Fruit fly (Drosophila melanogaster) whole organism, embryonic: ENCODE data around the gene D12.
A peak's percentile ranks its signal among the peaks of the same experiment; 100 is the strongest.

ENCODE experiments used
- Ada2b ChIP-seq: fragments of 200-800 bp; sonication (Bioruptor generic); IDR thresholded peaks from 2 replicates; pipeline ENCODE4 v1.3.6; 2022; ENCODE audit warnings: missing biosample characterization, missing genetic modification characterization
- Asciz ChIP-seq: fragments of 200-800 bp; sonication (Bioruptor generic); optimal IDR thresholded peaks from 2 replicates; lab custom pipeline; 2017; ENCODE audit warnings: missing biosample characterization, mild to moderate bottlenecking, missing genetic modification characterization, missing genetic modification reagents
- CG10565 ChIP-seq: fragments of 200-800 bp; sonication (Bioruptor generic); optimal IDR thresholded peaks from 3 replicates; lab custom pipeline; 2016; ENCODE audit warnings: missing biosample characterization, mild to moderate bottlenecking, missing genetic modification characterization
- CG13287 ChIP-seq: fragments of 200-800 bp; sonication (Bioruptor generic); IDR thresholded peaks from 2 replicates; pipeline ENCODE4 v1.3.6; 2022; ENCODE audit warnings: missing biosample characterization, missing genetic modification characterization; ENCODE audit not compliant: partially characterized antibody
- CG15479 ChIP-seq: fragments of 200-800 bp; sonication (Bioruptor generic); optimal IDR thresholded peaks from 3 replicates; lab custom pipeline; 2019; ENCODE audit warnings: missing biosample characterization, mild to moderate bottlenecking, missing genetic modification characterization, moderate library complexity
- CG1603 ChIP-seq: fragments of 200-800 bp; sonication (Bioruptor generic); optimal IDR thresholded peaks from 2 replicates; lab custom pipeline; 2019; ENCODE audit warnings: missing biosample characterization, mild to moderate bottlenecking, missing genetic modification characterization, moderate library complexity
- CG16813 ChIP-seq: fragments of 200-800 bp; sonication (Bioruptor generic); IDR thresholded peaks from 3 replicates; pipeline ENCODE4 v1.3.6; 2022; ENCODE audit warnings: missing biosample characterization, missing genetic modification characterization; ENCODE audit not compliant: partially characterized antibody
- CG17359 ChIP-seq: fragments of 200-800 bp; sonication (Bioruptor generic); optimal IDR thresholded peaks from 3 replicates; lab custom pipeline; 2018; ENCODE audit warnings: missing biosample characterization, mild to moderate bottlenecking, missing genetic modification characterization, moderate library complexity
- CG2129 ChIP-seq: fragments of 200-800 bp; sonication (Bioruptor generic); IDR thresholded peaks from 2 replicates; pipeline ENCODE4 v1.3.6; 2022; ENCODE audit warnings: missing biosample characterization, missing genetic modification characterization; ENCODE audit not compliant: partially characterized antibody
- CG31365 ChIP-seq: fragments of 200-800 bp; sonication (Bioruptor generic); optimal IDR thresholded peaks from 2 replicates; lab custom pipeline; 2018; ENCODE audit warnings: missing biosample characterization, mild to moderate bottlenecking, missing genetic modification characterization
- CG3838 ChIP-seq: fragments of 200-800 bp; sonication (Bioruptor generic); optimal IDR thresholded peaks from 3 replicates; lab custom pipeline; 2016; ENCODE audit warnings: missing biosample characterization, missing genetic modification characterization
- CG42726 ChIP-seq: fragments of 200-800 bp; sonication (Bioruptor generic); IDR thresholded peaks from 2 replicates; pipeline ENCODE4 v1.3.6; 2022; ENCODE audit warnings: missing biosample characterization, missing genetic modification characterization; ENCODE audit not compliant: partially characterized antibody
- CG4360 ChIP-seq: fragments of 200-800 bp; sonication (Bioruptor generic); IDR thresholded peaks from 2 replicates; pipeline ENCODE4 v1.3.6; 2022; ENCODE audit warnings: missing biosample characterization, missing genetic modification characterization
- CG6791 ChIP-seq: fragments of 200-800 bp; sonication (Bioruptor generic); IDR thresholded peaks from 3 replicates; pipeline ENCODE4 v1.3.6; 2022; ENCODE audit warnings: missing biosample characterization, missing genetic modification characterization; ENCODE audit not compliant: partially characterized antibody
- CG7372 ChIP-seq: fragments of 200-800 bp; sonication (Bioruptor generic); IDR thresholded peaks from 2 replicates; pipeline ENCODE4 v1.3.6; 2022; ENCODE audit warnings: missing biosample characterization, missing genetic modification characterization
- CG8290 ChIP-seq, 3 experiments: fragments of 200-800 bp; sonication (Bioruptor generic); optimal IDR thresholded peaks; 2 replicates each; lab custom pipeline; 2016 to 2019; ENCODE audit warnings: missing biosample characterization in 3 of 3, missing genetic modification characterization in 3 of 3, mild to moderate bottlenecking in 2 of 3, moderate library complexity in 1 of 3
- CG8924 ChIP-seq: fragments of 200-800 bp; optimal IDR thresholded peaks from 3 replicates; lab custom pipeline; 2019; ENCODE audit warnings: missing biosample characterization, mild to moderate bottlenecking, missing genetic modification characterization, moderate library complexity
- CTCF ChIP-seq: fragments of 200-800 bp; sonication (Bioruptor generic); optimal IDR thresholded peaks from 2 replicates; lab custom pipeline; 2017; ENCODE audit warnings: missing biosample characterization, mild to moderate bottlenecking, missing genetic modification characterization, moderate library complexity
- Dll ChIP-seq: fragments of 200-800 bp; sonication (Bioruptor generic); IDR thresholded peaks from 4 replicates; pipeline ENCODE4 v1.3.6; 2022; ENCODE audit warnings: missing biosample characterization, missing genetic modification characterization; ENCODE audit not compliant: partially characterized antibody
- Elba2 ChIP-seq: fragments of 200-800 bp; sonication (Bioruptor generic); optimal IDR thresholded peaks from 3 replicates; lab custom pipeline; 2016; ENCODE audit warnings: missing biosample characterization, missing genetic modification characterization
- HLH4C ChIP-seq: fragments of 200-800 bp; sonication (Bioruptor generic); IDR thresholded peaks from 3 replicates; pipeline ENCODE4 v1.3.6; 2022; ENCODE audit warnings: missing biosample characterization, missing genetic modification characterization; ENCODE audit not compliant: partially characterized antibody
- HmgD ChIP-seq: fragments of 200-800 bp; sonication (Bioruptor generic); optimal IDR thresholded peaks from 3 replicates; lab custom pipeline; 2016; ENCODE audit warnings: missing biosample characterization, missing genetic modification characterization
- Hr78 ChIP-seq, 2 experiments: fragments of 200-800 bp in 1 of 2; fragments of >200 bp in 1 of 2; sonication (Bioruptor generic) in 1 of 2; optimal IDR thresholded peaks; 2 replicates each; lab custom pipeline; 2017 to 2019; ENCODE audit warnings: missing biosample characterization in 2 of 2, missing genetic modification characterization in 2 of 2, mild to moderate bottlenecking in 1 of 2, moderate library complexity in 1 of 2
- Med ChIP-seq: fragments of 200-800 bp; sonication (Bioruptor generic); peaks from one replicate; lab custom pipeline; 2016; ENCODE audit warnings: missing biosample characterization, missing genetic modification characterization, mild to moderate bottlenecking, inconsistent platforms, moderate library complexity
- Opbp ChIP-seq: fragments of 200-800 bp; sonication (Bioruptor generic); IDR thresholded peaks from 3 replicates; pipeline ENCODE4 v1.3.6; 2022; ENCODE audit warnings: missing biosample characterization, missing genetic modification characterization; ENCODE audit not compliant: partially characterized antibody
- Scr ChIP-seq: fragments of 200-800 bp; sonication (Bioruptor generic); IDR thresholded peaks from 2 replicates; pipeline ENCODE4 v1.3.6; 2022; ENCODE audit warnings: missing biosample characterization, missing genetic modification characterization; ENCODE audit not compliant: partially characterized antibody
- Xrp1 ChIP-seq: fragments of 200-800 bp; sonication (Bioruptor generic); IDR thresholded peaks from 2 replicates; pipeline ENCODE4 v1.3.6; 2022; ENCODE audit warnings: missing biosample characterization, missing genetic modification characterization
- amos ChIP-seq: fragments of 200-800 bp; sonication (Bioruptor generic); IDR thresholded peaks from 2 replicates; pipeline ENCODE4 v1.3.6; 2022; ENCODE audit warnings: missing biosample characterization, missing genetic modification characterization; ENCODE audit not compliant: partially characterized antibody
- aop ChIP-seq: fragments of 200-800 bp; sonication (Bioruptor generic); IDR thresholded peaks from 2 replicates; pipeline ENCODE4 v1.3.6; 2022; ENCODE audit warnings: missing biosample characterization, missing genetic modification characterization
- ap ChIP-seq: fragments of 200-800 bp; sonication (Bioruptor generic); IDR thresholded peaks from 2 replicates; pipeline ENCODE4 v1.3.6; 2022; ENCODE audit warnings: missing biosample characterization, missing genetic modification characterization
- ato ChIP-seq: fragments of 200-800 bp; sonication (Bioruptor generic); IDR thresholded peaks from 2 replicates; pipeline ENCODE4 v1.3.6; 2022; ENCODE audit warnings: missing biosample characterization, missing genetic modification characterization; ENCODE audit not compliant: partially characterized antibody
- bbx ChIP-seq: fragments of 200-800 bp; sonication (Bioruptor generic); IDR thresholded peaks from 2 replicates; pipeline ENCODE4 v1.3.6; 2022; ENCODE audit warnings: missing biosample characterization, missing genetic modification characterization; ENCODE audit not compliant: partially characterized antibody
- croc ChIP-seq: fragments of 200-800 bp; sonication (Bioruptor generic); conservative IDR thresholded peaks from 3 replicates; pipeline ENCODE4 v1.3.6; 2022; ENCODE audit warnings: missing biosample characterization, missing genetic modification characterization
- dpn ChIP-seq, 2 experiments: fragments of 200-800 bp; sonication (Bioruptor generic); optimal IDR thresholded peaks; 3 replicates each; lab custom pipeline; 2016; ENCODE audit warnings: missing biosample characterization in 2 of 2, missing genetic modification characterization in 2 of 2
- exex ChIP-seq: fragments of 200-800 bp; sonication (Bioruptor generic); optimal IDR thresholded peaks from 4 replicates; lab custom pipeline; 2018; ENCODE audit warnings: missing biosample characterization, mild to moderate bottlenecking, missing genetic modification characterization, moderate library complexity
- fd96Cb ChIP-seq: fragments of 200-800 bp; sonication (Bioruptor generic); optimal IDR thresholded peaks from 2 replicates; lab custom pipeline; 2018; ENCODE audit warnings: missing biosample characterization, mild to moderate bottlenecking, missing genetic modification characterization, moderate library complexity
- hb ChIP-seq: fragments of 200-800 bp; sonication (Bioruptor generic); IDR thresholded peaks from 3 replicates; pipeline ENCODE4 v1.3.6; 2022; ENCODE audit warnings: missing biosample characterization, missing genetic modification characterization; ENCODE audit not compliant: partially characterized antibody
- mld ChIP-seq: fragments of 200-800 bp; sonication (Bioruptor generic); IDR thresholded peaks from 3 replicates; pipeline ENCODE4 v1.3.6; 2022; ENCODE audit warnings: missing biosample characterization, missing genetic modification characterization; ENCODE audit not compliant: partially characterized antibody
- nerfin-2 ChIP-seq: fragments of 200-800 bp; sonication (Bioruptor generic); IDR thresholded peaks from 2 replicates; pipeline ENCODE4 v1.3.6; 2022; ENCODE audit warnings: missing biosample characterization, missing genetic modification characterization; ENCODE audit not compliant: partially characterized antibody
- pum ChIP-seq: fragments of 200-800 bp; sonication (Bioruptor generic); optimal IDR thresholded peaks from 2 replicates; lab custom pipeline; 2016; ENCODE audit warnings: missing biosample characterization, missing genetic modification characterization
- sens ChIP-seq: fragments of 200-800 bp; sonication (Bioruptor generic); peaks from one replicate; lab custom pipeline; 2016; ENCODE audit warnings: missing biosample characterization, missing genetic modification characterization
- sna ChIP-seq: fragments of 200-800 bp; sonication (Bioruptor generic); IDR thresholded peaks from 2 replicates; pipeline ENCODE4 v1.3.6; 2022; ENCODE audit warnings: missing biosample characterization, missing genetic modification characterization; ENCODE audit not compliant: partially characterized antibody
- vnd ChIP-seq: fragments of 200-800 bp; sonication (Bioruptor generic); IDR thresholded peaks from 3 replicates; pipeline ENCODE4 v1.3.6; 2022; ENCODE audit warnings: missing biosample characterization, missing genetic modification characterization; ENCODE audit not compliant: partially characterized antibody

Gene D12

dm6 chr2L:8485562-8485961 lies 48.4 kb upstream of the D12 start (continued):
- TF ChIP-seq amos (GFP tag; lab: Robert Waterston, UW) (peak; percentile 63), Med (GFP tag; lab: Kevin White, UChicago) (peak; percentile 76), CG4360 (GFP tag; lab: Robert Waterston, UW) (no peak), fd96Cb (tag; lab: Kevin White, UChicago) (no peak), CG8290 (GFP tag; optimal IDR thresholded peaks at IDR 0.05; lab: Kevin White, UChicago) (no peak), CG8290 (tag; optimal IDR thresholded peaks at IDR 0.05; lab: Kevin White, UChicago) (no peak), CG17359 (tag; lab: Kevin White, UChicago) (no peak), CG6791 (peak; percentile 71), pum (GFP tag; lab: Kevin White, UChicago) (no peak), hb (GFP tag; lab: Robert Waterston, UW) (0 out of 3 replicates have a peak, but pooled peaks have one; percentile 39), CG31365 (tag; lab: Kevin White, UChicago) (peak; percentile 50), Asciz (GFP tag; lab: Kevin White, UChicago) (no peak), CG1603 (tag; lab: Kevin White, UChicago) (no peak), CG7372 (GFP tag; lab: Robert Waterston, UW) (no peak), HmgD (no peak), CG2129 (GFP tag; lab: Robert Waterston, UW) (no peak), CG8924 (tag; lab: Kevin White, UChicago) (no peak), exex (tag; lab: Kevin White, UChicago) (peak; percentile 37), croc (GFP tag; lab: Robert Waterston, UW) (no peak)

- TF ChIP-seq CG15479 (GFP tag; lab: Kevin White, UChicago): peak; percentile 54
- peak; percentile 26 for TF ChIP-seq CTCF (GFP tag; lab: Kevin White, UChicago)
- no peak for TF ChIP-seq aop (GFP tag; lab: Robert Waterston, UW)
- peak; percentile 81 for TF ChIP-seq sens (GFP tag; lab: Kevin White, UChicago)
- TF ChIP-seq CG16813: peak; percentile 83
- TF ChIP-seq CG13287 (GFP tag; lab: Robert Waterston, UW): peak; percentile 13; the same call in 1 of the 2 replicates
- peak; percentile 51; the same call in 1 of the 2 replicates for TF ChIP-seq nerfin-2 (GFP tag; lab: Robert Waterston, UW)
- peak; percentile 65 for TF ChIP-seq Scr (GFP tag; lab: Robert Waterston, UW)
- no peak for TF ChIP-seq CG3838
- 0 out of 2 replicates have a peak, but pooled peaks have one; percentile 18 for TF ChIP-seq sna (GFP tag; lab: Robert Waterston, UW)
- peak; percentile 41 for TF ChIP-seq CG42726 (GFP tag; lab: Robert Waterston, UW)
- no peak for TF ChIP-seq CG10565 (GFP tag; lab: Kevin White, UChicago)
- TF ChIP-seq amos (GFP tag; lab: Robert Waterston, UW): peak; percentile 69
- peak; percentile 73; the same call in 2 of the 3 replicates for TF ChIP-seq Opbp (GFP tag; lab: Robert Waterston, UW)
- TF ChIP-seq exex (tag; lab: Kevin White, UChicago): peak; percentile 22
- TF ChIP-seq HLH4C (GFP tag; lab: Robert Waterston, UW): peak; percentile 68
- peak; percentile 87 for TF ChIP-seq CG6791
- TF ChIP-seq hb (GFP tag; lab: Robert Waterston, UW): 0 out of 3 replicates have a peak, but pooled peaks have one; percentile 50
- peak; percentile 49; the same call in 1 of the 3 replicates for TF ChIP-seq vnd (GFP tag; lab: Robert Waterston, UW)
- TF ChIP-seq Xrp1 (GFP tag; lab: Robert Waterston, UW): 0 out of 2 replicates have a peak, but pooled peaks have one; percentile 14
- TF ChIP-seq Ada2b (GFP tag; lab: Robert Waterston, UW): no peak
- no peak for TF ChIP-seq Elba2 (GFP tag; lab: Kevin White, UChicago)
- peak; percentile 47 for TF ChIP-seq ato (GFP tag; lab: Robert Waterston, UW)
- TF ChIP-seq Dll: peak; percentile 62; the same call in 2 of the 4 replicates
- TF ChIP-seq dpn (GFP tag; optimal IDR thresholded peaks at IDR 0.05; lab: Kevin White, UChicago): no peak
- TF ChIP-seq Hr78 (GFP tag; optimal IDR thresholded peaks at IDR 0.05; lab: Kevin White, UChicago): no peak
- TF ChIP-seq ap: no peak
- peak; percentile 77 for TF ChIP-seq bbx (GFP tag; lab: Robert Waterston, UW)
- peak; percentile 76; the same call in 2 of the 3 replicates for TF ChIP-seq mld (GFP tag; lab: Robert Waterston, UW)
Measured at dm6 chr2L:8481623-8482424, 44.7 kb upstream of the D12 start, which contains the start of gene CG43796. Gene CG43796 (plus strand): TSS chr2L:8482374.
